Fruit fly (Drosophila melanogaster): ENCODE results near the gene CG11842.

Gene CG11842

DNA sequence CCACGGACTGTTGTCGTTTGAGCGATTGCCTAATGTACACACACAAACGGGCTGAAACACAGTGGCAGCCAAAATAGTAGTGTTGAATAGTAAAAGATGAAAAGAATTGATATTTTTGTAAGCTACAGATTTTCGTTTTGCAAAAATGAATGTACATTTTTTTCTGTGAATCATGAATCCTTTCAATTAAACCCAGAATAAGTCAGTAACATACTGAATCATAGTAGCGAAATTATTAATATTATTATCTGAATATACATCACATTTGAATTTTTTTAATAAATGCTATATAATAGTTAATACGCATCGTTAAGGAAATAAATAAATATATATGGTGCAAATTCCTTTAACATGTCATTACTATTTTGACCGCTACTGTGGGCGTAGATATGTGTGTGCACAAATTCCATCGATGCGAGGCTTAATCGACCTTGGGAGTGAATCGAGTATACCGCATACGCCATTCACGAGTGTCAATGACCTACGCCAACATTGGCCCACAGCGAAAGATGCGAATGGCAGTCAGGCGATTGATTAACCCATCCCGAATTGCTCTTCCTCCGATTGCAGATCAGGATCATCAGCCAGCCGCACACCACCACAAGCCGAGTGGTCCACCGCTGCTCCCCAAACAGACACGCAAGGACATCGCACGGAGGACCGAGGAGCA, 11.8 kb upstream of the CG11842 start:
- TF ChIP-seq psq (optimal IDR thresholded peaks at IDR 0.05) (no peak), Myc (optimal IDR thresholded peaks at IDR 0.05) (no peak), insv (optimal IDR thresholded peaks at IDR 0.05) (no peak), h (optimal IDR thresholded peaks at IDR 0.05) (no peak), Sin3A (optimal IDR thresholded peaks at IDR 0.05) (no peak), ttk (optimal IDR thresholded peaks at IDR 0.05) (no peak)

DNA sequence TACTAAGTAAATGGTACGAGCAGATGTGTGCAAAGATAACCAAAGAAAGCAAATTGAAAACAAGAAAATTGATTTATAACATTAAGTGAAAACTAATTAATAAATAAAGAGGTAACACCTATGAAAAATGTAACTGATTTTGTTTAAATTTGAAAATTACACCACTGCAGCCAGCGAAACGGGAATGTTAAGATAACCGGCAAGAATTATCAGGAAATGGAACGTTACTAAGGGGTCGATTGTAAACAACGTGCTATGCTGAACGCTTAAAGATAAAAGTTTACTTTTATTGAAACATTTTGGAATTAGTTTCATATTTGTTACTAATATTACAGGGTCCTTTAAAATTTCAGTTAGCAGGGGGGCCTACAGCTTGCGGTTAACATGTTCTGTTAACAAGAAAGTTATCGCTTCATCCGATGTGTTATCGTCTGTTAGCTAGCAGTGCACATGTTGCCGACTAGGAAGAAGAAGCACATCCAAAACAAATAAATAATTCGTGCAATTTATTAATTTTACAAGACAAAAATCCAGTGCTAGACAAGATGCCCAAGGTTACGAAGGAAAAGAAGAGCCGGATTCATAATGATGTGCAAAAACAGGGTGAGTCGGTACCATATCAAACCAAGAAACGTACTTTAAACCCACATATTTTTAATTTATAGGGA, 3.3 kb upstream of the CG11842 start, which contains the start of gene CG11837:
CG11837 (plus strand) TSS at position 439 of the 668 bp plus-strand sequence.
- TF ChIP-seq Sin3A (optimal IDR thresholded peaks at IDR 0.05) (no peak), Myc (optimal IDR thresholded peaks at IDR 0.05) (no peak), insv (optimal IDR thresholded peaks at IDR 0.05) (no peak), h (optimal IDR thresholded peaks at IDR 0.05) (no peak), ttk (optimal IDR thresholded peaks at IDR 0.05) (no peak), psq (optimal IDR thresholded peaks at IDR 0.05) (no peak)

DNA sequence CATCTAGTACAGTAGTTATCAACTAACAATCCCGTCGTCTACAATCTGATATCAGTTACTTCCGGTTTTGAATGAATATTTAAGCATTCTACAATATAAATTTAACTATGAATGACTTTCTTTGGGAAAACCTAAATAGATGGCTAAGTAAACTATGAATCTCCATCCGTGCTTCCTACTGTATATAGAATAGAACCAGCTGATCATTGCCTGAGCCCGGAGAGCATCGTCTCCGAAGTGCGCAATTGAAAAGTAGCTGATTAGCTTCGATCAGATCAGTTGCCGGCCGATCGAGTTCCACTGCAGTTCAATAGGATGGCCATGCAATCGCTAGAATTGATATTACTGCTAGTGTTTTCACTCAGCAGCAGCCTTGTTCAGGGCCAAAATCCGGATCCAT, 1.7 kb upstream of the CG11842 start, which contains the start of gene CG11841:
CG11841 (plus strand) TSS at position 301 of the 400 bp plus-strand sequence.
- no peak for TF ChIP-seq ttk (optimal IDR thresholded peaks at IDR 0.05)
- TF ChIP-seq h (optimal IDR thresholded peaks at IDR 0.05) = no peak
- no peak for TF ChIP-seq Sin3A (optimal IDR thresholded peaks at IDR 0.05)
- TF ChIP-seq Myc (optimal IDR thresholded peaks at IDR 0.05) = no peak
- no peak for TF ChIP-seq psq (optimal IDR thresholded peaks at IDR 0.05)
- TF ChIP-seq insv (optimal IDR thresholded peaks at IDR 0.05) = no peak

DNA sequence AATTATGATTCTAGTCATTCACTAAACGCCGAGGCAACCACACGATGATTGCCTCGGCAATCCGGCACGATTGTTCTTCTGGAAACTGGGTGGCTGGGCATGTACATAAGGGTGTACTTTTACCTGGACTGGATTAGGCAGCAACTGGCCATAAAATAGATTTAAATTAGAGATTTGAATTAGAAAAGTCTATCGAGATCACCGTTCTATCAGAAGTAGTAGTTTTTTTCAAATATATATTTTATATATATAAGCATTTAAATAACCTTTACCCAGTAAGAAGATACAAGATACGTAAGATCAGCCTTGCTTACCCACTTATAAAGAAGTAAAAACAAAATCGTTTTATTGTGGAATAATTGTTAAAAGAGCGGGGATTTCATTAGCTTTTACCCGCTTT, 1.6 kb downstream of the CG11842 start, which contains the start of gene CG11843:
CG11843 (plus strand) TSS at position 301 of the 400 bp plus-strand sequence.
- TF ChIP-seq h (optimal IDR thresholded peaks at IDR 0.05) (no peak), Myc (optimal IDR thresholded peaks at IDR 0.05) (no peak), ttk (optimal IDR thresholded peaks at IDR 0.05) (no peak), Sin3A (optimal IDR thresholded peaks at IDR 0.05) (no peak), psq (optimal IDR thresholded peaks at IDR 0.05) (no peak), insv (optimal IDR thresholded peaks at IDR 0.05) (no peak)

DNA sequence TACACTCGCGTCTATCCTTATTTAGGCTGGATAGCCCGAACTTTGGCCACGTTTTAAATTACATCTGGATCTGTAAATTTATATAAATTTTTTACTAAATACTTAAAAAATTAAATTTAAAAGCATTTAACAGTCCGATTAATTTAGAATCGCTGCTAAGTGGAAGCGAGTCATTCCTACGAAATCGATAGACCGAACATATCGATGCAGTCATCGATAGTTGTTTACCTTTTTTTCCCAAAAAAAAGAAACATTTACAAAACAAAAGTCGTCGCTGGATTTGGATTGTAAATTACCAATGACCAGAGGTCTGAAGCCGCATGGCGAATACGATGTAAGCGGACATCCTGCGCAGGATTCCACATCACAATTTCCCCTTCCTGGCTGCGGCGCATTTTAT, 3.2 kb downstream of the CG11842 start, which contains the start of gene Sirt7:
Sirt7 (plus strand) TSS at position 218 of the 400 bp plus-strand sequence.
- TF ChIP-seq Myc (optimal IDR thresholded peaks at IDR 0.05) (no peak), insv (optimal IDR thresholded peaks at IDR 0.05) (no peak), ttk (optimal IDR thresholded peaks at IDR 0.05) (no peak), h (optimal IDR thresholded peaks at IDR 0.05) (no peak), Sin3A (optimal IDR thresholded peaks at IDR 0.05) (no peak), psq (optimal IDR thresholded peaks at IDR 0.05) (no peak)

DNA sequence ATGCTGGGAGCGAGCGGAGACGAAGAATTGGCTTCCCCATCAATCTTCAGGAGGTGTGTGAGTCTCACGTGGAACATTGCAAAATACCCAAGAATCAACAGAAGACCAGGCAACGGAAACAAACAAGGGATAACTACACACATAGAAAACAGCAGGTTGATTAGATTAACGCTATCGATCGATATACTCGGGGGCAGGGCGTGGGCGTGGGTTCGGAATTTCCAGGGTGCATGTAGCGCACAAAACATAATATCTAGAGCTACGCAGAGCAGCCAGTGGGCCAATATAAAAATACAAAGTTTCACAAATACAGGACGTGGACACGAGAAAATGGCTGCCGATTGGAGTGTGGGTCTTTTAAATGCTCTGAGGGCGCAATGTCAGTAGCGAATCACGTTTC, 6.9 kb downstream of the CG11842 start:
- TF ChIP-seq insv (optimal IDR thresholded peaks at IDR 0.05) (no peak), Myc (optimal IDR thresholded peaks at IDR 0.05) (no peak), ttk (optimal IDR thresholded peaks at IDR 0.05) (no peak)

DNA sequence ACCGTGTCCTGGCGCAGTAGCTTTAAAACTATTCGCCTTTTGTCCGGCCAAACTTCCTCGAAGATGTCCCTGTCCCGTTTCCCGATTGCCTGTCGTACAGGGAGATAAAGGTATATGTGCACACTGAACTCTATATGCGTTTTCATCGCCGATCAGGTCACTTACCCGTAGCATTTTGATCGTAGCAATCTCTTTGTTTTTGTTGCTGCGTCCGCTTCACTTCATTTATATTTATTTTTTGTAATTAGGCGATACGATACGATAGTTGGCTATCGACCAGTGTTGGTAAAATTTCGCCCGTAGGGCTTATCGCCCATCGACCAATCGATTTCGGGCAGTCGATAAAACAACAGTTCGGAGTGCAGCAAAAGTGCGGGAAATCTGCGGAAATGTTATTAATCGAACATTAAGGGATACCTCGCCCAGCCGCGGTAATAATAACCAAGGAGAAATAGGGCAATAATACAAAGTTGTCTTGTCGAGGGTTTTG, 10.3 kb downstream of the CG11842 start, which contains the start of the genes Cul5 and Bicra:
Cul5 (minus strand) TSS at position 259 of the 490 bp plus-strand sequence.
Bicra (plus strand) TSS at position 324 of the 490 bp plus-strand sequence.
- TF ChIP-seq Myc (optimal IDR thresholded peaks at IDR 0.05) (no peak), Sin3A (optimal IDR thresholded peaks at IDR 0.05) (no peak), insv (optimal IDR thresholded peaks at IDR 0.05) (no peak), h (optimal IDR thresholded peaks at IDR 0.05) (no peak), psq (optimal IDR thresholded peaks at IDR 0.05) (no peak), ttk (optimal IDR thresholded peaks at IDR 0.05) (no peak)

DNA sequence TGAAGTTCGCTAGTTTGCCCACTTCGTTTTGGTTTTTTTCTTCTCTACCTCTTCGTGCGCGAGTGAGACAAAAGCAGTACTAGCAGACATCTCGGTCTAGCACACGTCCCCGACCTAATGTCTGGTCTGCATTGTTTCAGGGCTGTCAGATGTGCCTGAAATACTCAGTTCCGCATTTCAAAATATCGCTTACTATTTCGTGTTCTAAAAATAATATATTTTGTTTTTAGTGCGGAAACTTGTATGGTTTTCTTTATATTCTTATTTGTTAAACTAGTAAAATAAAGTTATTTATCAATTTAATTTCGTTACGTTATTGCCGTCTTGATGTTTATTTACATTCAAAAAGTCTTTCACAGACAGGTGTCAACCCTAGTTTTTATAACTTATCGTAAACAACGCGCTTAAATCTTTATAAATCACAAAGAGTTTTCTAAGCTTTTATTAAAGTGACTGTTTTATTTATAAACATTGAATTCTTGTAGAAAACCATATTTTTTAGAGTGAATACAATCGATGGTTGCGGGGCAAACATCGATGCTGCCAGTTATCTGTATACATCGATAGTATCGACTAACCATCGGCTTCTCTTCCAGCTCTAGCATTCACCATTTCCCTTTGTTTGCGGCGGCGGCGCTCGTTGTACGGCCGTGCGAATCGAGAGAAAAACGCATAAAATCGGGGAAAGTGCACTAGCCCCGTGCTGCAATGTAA, 10.9 kb downstream of the CG11842 start:
- TF ChIP-seq Myc (optimal IDR thresholded peaks at IDR 0.05) (no peak), ttk (optimal IDR thresholded peaks at IDR 0.05) (no peak), insv (optimal IDR thresholded peaks at IDR 0.05) (no peak), psq (optimal IDR thresholded peaks at IDR 0.05) (no peak), h (optimal IDR thresholded peaks at IDR 0.05) (no peak), Sin3A (optimal IDR thresholded peaks at IDR 0.05) (no peak)

DNA sequence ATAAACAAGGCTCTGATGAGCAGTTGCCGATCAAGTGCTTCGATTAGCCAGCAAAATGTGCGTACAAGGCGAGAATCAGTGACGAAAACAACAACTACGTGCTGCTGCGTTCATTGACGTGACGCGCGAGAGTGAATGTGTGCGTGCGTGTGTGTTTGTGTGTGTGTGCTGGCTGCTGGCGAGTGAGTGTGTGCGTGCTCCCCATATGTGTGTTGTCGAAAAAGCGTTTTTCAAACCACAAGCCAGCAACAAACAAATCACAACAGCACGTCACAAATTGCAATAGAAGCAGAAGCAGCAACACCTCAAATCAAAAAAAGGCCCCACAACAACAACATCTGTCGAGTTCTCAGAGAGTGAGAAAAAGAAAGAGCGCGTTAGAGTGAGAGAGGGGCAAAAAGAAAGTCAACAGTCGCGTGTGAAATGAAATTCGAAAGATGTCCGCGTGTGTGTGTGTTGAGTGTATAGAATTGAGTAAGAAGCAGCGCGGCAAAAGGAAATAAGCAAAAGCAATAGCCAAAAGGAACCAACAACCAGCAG, 11.5 kb downstream of the CG11842 start:
- TF ChIP-seq h (optimal IDR thresholded peaks at IDR 0.05) = no peak

DNA sequence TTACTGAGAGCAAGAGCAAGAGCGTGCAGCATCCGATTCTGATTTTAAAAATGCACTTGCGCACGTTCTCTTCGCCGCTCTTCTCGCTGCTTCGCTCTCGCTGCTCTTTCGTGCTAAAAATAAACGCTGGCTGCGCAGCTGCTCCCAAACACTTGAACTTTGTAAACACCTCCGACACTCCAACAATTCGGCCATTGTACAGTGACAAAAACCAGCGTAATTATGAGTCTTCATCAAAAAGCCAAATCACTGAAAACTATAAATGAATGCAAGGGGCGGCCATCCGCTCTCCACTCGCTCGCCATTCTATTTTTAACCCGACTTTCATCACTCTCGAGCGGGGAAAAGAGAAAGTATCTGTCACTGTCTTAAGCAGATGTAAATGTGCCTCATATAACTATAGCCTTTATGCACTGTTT, 12.2 kb downstream of the CG11842 start:
- no peak for TF ChIP-seq insv (optimal IDR thresholded peaks at IDR 0.05)
- TF ChIP-seq ttk (optimal IDR thresholded peaks at IDR 0.05) = no peak
- no peak for TF ChIP-seq Myc (optimal IDR thresholded peaks at IDR 0.05)
- TF ChIP-seq Sin3A (optimal IDR thresholded peaks at IDR 0.05) = no peak
- TF ChIP-seq h (optimal IDR thresholded peaks at IDR 0.05) = no peak
- TF ChIP-seq psq (optimal IDR thresholded peaks at IDR 0.05) = no peak

DNA sequence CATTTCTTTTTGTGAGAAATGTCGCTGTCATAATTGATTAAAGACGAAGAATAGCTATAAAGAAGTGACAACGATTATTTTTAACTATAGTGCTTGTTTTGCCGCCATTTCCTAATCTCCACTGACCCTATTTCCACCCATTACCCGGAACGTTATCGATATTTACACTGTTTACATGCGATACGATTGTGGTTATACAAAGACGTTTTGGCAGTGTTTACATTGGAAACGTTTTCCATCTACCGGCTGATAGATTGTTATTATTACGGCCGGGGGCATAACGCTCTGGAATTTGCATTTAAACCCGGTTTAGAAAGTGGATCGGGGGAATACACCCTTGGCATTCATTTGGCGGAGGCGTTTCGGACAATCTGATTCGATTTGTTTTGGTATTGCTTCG, 13.8 kb downstream of the CG11842 start:
- TF ChIP-seq ttk (optimal IDR thresholded peaks at IDR 0.05) (no peak), Myc (optimal IDR thresholded peaks at IDR 0.05) (no peak), insv (optimal IDR thresholded peaks at IDR 0.05) (no peak), h (optimal IDR thresholded peaks at IDR 0.05) (no peak), psq (optimal IDR thresholded peaks at IDR 0.05) (no peak), Sin3A (optimal IDR thresholded peaks at IDR 0.05) (no peak)

All from Kc167 (cell line).